Worm (Caenorhabditis elegans): ENCODE measurements around the gene Y60C6A.1.
"Not testable (repeated sequence)": the region's sequence is repeated elsewhere in the genome, so short reads cannot be mapped to it uniquely, and the experiment has no call there.

The Y60C6A.1 gene

DNA sequence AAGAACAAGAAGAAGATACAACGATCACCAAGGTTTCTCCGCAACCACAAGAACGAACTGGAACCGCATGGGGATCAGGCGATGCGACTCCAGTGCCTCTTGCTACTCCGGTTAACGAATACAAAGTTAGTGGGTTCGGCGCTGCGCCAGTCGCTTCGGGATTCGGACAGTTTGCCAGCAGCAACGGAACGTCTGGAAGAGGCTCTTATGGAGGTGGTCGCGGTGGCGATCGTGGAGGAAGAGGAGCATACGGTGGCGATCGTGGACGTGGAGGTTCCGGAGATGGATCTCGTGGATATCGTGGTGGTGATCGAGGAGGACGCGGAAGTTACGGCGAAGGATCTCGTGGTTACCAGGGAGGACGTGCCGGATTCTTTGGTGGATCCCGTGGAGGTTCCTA lies 25.4 kb upstream of the Y60C6A.1 start:
- TF ChIP-seq grh-1 (GFP tag; IDR thresholded peaks at IDR 0.05) (no peak), fkh-4 (tag; optimal IDR thresholded peaks at IDR 0.05; ENCODE audit: borderline replicate concordance) (no peak), elt-3 (tag; optimal IDR thresholded peaks at IDR 0.05) (no peak)

DNA sequence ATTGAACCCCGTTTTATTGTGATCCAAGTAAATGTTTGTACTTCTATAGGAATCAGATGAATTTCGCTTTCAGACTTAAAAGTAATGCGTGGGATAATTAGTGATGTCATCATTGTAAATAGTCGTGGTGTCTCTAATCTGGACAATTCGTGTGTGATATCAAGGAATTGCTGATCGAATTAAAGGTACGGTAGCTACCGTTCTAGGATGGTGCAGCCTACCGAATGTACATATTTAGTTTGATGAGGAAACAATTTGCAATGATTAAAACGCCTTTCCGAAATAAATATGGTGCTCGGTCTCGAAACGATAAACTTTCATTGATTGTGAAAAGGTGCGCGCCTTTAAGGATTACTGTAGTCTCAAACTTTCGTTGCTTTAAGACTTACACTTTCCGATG lies 24.9 kb upstream of the Y60C6A.1 start:
- TF ChIP-seq mdl-1 (tag; optimal IDR thresholded peaks at IDR 0.05) (no peak), lin-39 (tag; optimal IDR thresholded peaks at IDR 0.05) (no peak), nhr-47 (tag; optimal IDR thresholded peaks at IDR 0.05) (no peak), ceh-82 (tag; optimal IDR thresholded peaks at IDR 0.05) (no peak), sox-4 (tag; optimal IDR thresholded peaks at IDR 0.05) (no peak), hpl-2 (GFP tag; optimal IDR thresholded peaks at IDR 0.05) (no peak)

DNA sequence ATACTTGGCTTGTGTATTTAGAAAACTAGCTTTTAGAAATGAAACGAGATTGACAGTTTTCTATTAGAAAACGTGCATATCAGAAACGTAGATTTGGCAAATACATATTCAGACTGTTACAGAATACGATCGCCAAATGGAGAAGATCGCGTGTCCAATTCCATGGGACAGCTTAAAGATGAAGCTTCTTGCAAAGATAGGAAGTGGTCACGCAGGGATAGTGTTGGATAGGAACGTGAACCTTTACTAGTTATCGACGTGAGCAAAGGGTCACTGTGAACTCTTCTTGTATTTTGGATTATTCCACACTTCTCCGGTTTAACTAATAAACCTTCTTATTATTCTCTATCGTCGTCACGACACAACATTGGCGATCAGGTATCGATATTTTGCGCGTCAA lies 22.7 kb upstream of the Y60C6A.1 start, which contains the start of gene bgnt-1.4:
Gene bgnt-1.4, plus strand, starts transcription at position 301 of the 400 bp plus-strand sequence.
- not testable (repeated sequence) for TF ChIP-seq ceh-90 (tag; optimal IDR thresholded peaks at IDR 0.05); ets-5 (GFP tag; IDR thresholded peaks at IDR 0.05); lin-13 (GFP tag; optimal IDR thresholded peaks at IDR 0.05)

- TF ChIP-seq nhr-84 (tag; optimal IDR thresholded peaks at IDR 0.05) = no peak
- TF ChIP-seq ztf-11 (tag; optimal IDR thresholded peaks at IDR 0.05) = no peak
- TF ChIP-seq hpl-2 (GFP tag; optimal IDR thresholded peaks at IDR 0.05) = no peak
- no peak for TF ChIP-seq nhr-77 (tag; optimal IDR thresholded peaks at IDR 0.05)
- no peak for TF ChIP-seq ceh-88 (GFP tag; IDR thresholded peaks at IDR 0.05)
- no peak for TF ChIP-seq mdl-1 (tag; optimal IDR thresholded peaks at IDR 0.05)
- TF ChIP-seq rnt-1 (tag; optimal IDR thresholded peaks at IDR 0.05) = no peak
- no peak for TF ChIP-seq mef-2 (tag; optimal IDR thresholded peaks at IDR 0.05)
- no peak for TF ChIP-seq elt-2 (tag; optimal IDR thresholded peaks at IDR 0.05)
- TF ChIP-seq efl-3 (GFP tag; optimal IDR thresholded peaks at IDR 0.05) = no peak
These were observed 16.9 kb upstream of the Y60C6A.1 start, which contains the start of gene C18G1.8 for ce11 chrV:4766501-4766900. Gene C18G1.8, minus strand, starts transcription at chrV:4766601.

ce11 chrV:4769633-4770032 lies 13.8 kb upstream of the Y60C6A.1 start, which contains the start of gene C18G1.9:
Gene C18G1.9, minus strand, starts transcription at chrV:4769733.
- TF ChIP-seq snu-23 (GFP tag; optimal IDR thresholded peaks at IDR 0.05) (no peak), lin-13 (GFP tag; optimal IDR thresholded peaks at IDR 0.05) (no peak), F16B12.6 (tag; optimal IDR thresholded peaks at IDR 0.05) (no peak), swsn-7 (tag; optimal IDR thresholded peaks at IDR 0.05) (no peak), grh-1 (GFP tag; IDR thresholded peaks at IDR 0.05) (no peak), pax-3 (tag; optimal IDR thresholded peaks at IDR 0.05) (no peak), lin-39 (tag; optimal IDR thresholded peaks at IDR 0.05) (no peak), nhr-77 (tag; optimal IDR thresholded peaks at IDR 0.05) (no peak), sox-4 (tag; optimal IDR thresholded peaks at IDR 0.05) (no peak), ceh-63 (GFP tag; optimal IDR thresholded peaks at IDR 0.05) (no peak), Y116A8C.19 (tag; optimal IDR thresholded peaks at IDR 0.05; ENCODE audit: borderline replicate concordance) (no peak), snpc-4 (tag; optimal IDR thresholded peaks at IDR 0.05) (no peak), nhr-90 (tag; optimal IDR thresholded peaks at IDR 0.05; ENCODE audit: poor library complexity) (no peak), nhr-28 (tag; optimal IDR thresholded peaks at IDR 0.05) (no peak), nhr-71 (tag; optimal IDR thresholded peaks at IDR 0.05) (no peak), dpl-1 (GFP tag; optimal IDR thresholded peaks at IDR 0.05) (no peak), aha-1 (tag; optimal IDR thresholded peaks at IDR 0.05) (no peak), lin-14 (GFP tag; optimal IDR thresholded peaks at IDR 0.05) (no peak)

Measured in whole organism, L1 larva.